Worm (Caenorhabditis elegans): ENCODE results near the gene dbt-1.

The dbt-1 gene

ce11 chrII:7976308-7976707 lies 31.3 kb upstream of the dbt-1 start, which contains the start of gene DH11.5:
TSS of gene DH11.5 (plus strand) at chrII:7976608.
- no peak for TF ChIP-seq snpc-1.2 (GFP tag; IDR thresholded peaks at IDR 0.05)
- TF ChIP-seq lim-7 (GFP tag; IDR thresholded peaks at IDR 0.05) = no peak
- no peak for TF ChIP-seq pha-4 (GFP tag; IDR thresholded peaks at IDR 0.05)
- TF ChIP-seq pha-4 (tag; optimal IDR thresholded peaks at IDR 0.05) = no peak
- no peak for TF ChIP-seq gei-8 (GFP tag; optimal IDR thresholded peaks at IDR 0.05)

- TF ChIP-seq lin-38 (GFP tag; IDR thresholded peaks at IDR 0.05) (no peak), hlh-11 (tag; optimal IDR thresholded peaks at IDR 0.05) (no peak), aha-1 (tag) (peak; percentile 82), daf-16 (GFP tag; optimal IDR thresholded peaks at IDR 0.05) (no peak), daf-16 (tag; optimal IDR thresholded peaks at IDR 0.05) (no peak), F10B5.3 (tag; optimal IDR thresholded peaks at IDR 0.05) (no peak), ces-1 (GFP tag; optimal IDR thresholded peaks at IDR 0.05) (no peak), nhr-42 (GFP tag; IDR thresholded peaks at IDR 0.05) (no peak), nhr-111 (GFP tag; optimal IDR thresholded peaks at IDR 0.05) (no peak), lin-29 (GFP tag; IDR thresholded peaks at IDR 0.05) (no peak), unc-62 (GFP tag; optimal IDR thresholded peaks at IDR 0.05 in 1 of 2) (peak in 1 of 2 experiments; percentile 55), unc-62 (tag; optimal IDR thresholded peaks at IDR 0.05) (no peak), T26A8.4 (GFP tag; IDR thresholded peaks at IDR 0.05) (no peak), duxl-1 (tag; optimal IDR thresholded peaks at IDR 0.05; ENCODE audit: poor library complexity) (no peak), spr-1 (tag; optimal IDR thresholded peaks at IDR 0.05) (no peak), nhr-41 (GFP tag; IDR thresholded peaks at IDR 0.05) (no peak), egl-43 (GFP tag; IDR thresholded peaks at IDR 0.05) (no peak), ceh-20 (GFP tag; IDR thresholded peaks at IDR 0.05) (no peak), madf-5 (GFP tag; IDR thresholded peaks at IDR 0.05) (no peak)
Observed at ce11 chrII:7974189-7974823, 29.3 kb upstream of the dbt-1 start.

ce11 chrII:7968393-7968792 lies 23.4 kb upstream of the dbt-1 start:
- TF ChIP-seq hlh-30 (tag; optimal IDR thresholded peaks at IDR 0.05; ENCODE audit: insufficient read depth) = no peak
- TF ChIP-seq mdl-1 (tag; optimal IDR thresholded peaks at IDR 0.05) = no peak
- TF ChIP-seq unc-62 (GFP tag; optimal IDR thresholded peaks at IDR 0.05 in 1 of 2) = no peak
- TF ChIP-seq unc-62 (tag; optimal IDR thresholded peaks at IDR 0.05) = no peak
- TF ChIP-seq zip-11 (GFP tag; IDR thresholded peaks at IDR 0.05) = no peak
- no peak for TF ChIP-seq nhr-10 (tag; optimal IDR thresholded peaks at IDR 0.05)

- TF ChIP-seq daf-16 (GFP tag; optimal IDR thresholded peaks at IDR 0.05) = peak in 1 of 2 experiments; percentile 52
- TF ChIP-seq daf-16 (tag; optimal IDR thresholded peaks at IDR 0.05) = no peak
- no peak for TF ChIP-seq gei-8 (GFP tag; optimal IDR thresholded peaks at IDR 0.05)
- TF ChIP-seq tra-1 (GFP tag; IDR thresholded peaks at IDR 0.05) = no peak
- TF ChIP-seq nhr-6 (tag; optimal IDR thresholded peaks at IDR 0.05) = no peak
- no peak for TF ChIP-seq mxl-2 (GFP tag; conservative IDR thresholded peaks at IDR 0.05)
- TF ChIP-seq ztf-11 (tag; optimal IDR thresholded peaks at IDR 0.05) = no peak
- peak; percentile 5 for TF ChIP-seq aha-1 (tag)
- no peak for TF ChIP-seq D1046.2 (GFP tag; IDR thresholded peaks at IDR 0.05)
- TF ChIP-seq fos-1 (tag; optimal IDR thresholded peaks at IDR 0.05) = no peak
Observed at ce11 chrII:7962181-7962580, 17.2 kb upstream of the dbt-1 start.

ce11 chrII:7958544-7958943 lies 13.5 kb upstream of the dbt-1 start, which contains the start of gene C04H4.1:
TSS of gene C04H4.1 (plus strand) at chrII:7958844.
- TF ChIP-seq lin-29 (GFP tag; IDR thresholded peaks at IDR 0.05) (no peak), hmg-1.1 (GFP tag; IDR thresholded peaks at IDR 0.05) (no peak), mes-2 (tag; optimal IDR thresholded peaks at IDR 0.05; ENCODE audit: poor library complexity, severe bottlenecking) (no peak), lsy-2 (tag; optimal IDR thresholded peaks at IDR 0.05) (no peak), F44E2.7 (GFP tag; IDR thresholded peaks at IDR 0.05) (no peak), lir-3 (tag; optimal IDR thresholded peaks at IDR 0.05) (no peak), ceh-44 (GFP tag; IDR thresholded peaks at IDR 0.05) (no peak), R02D3.7 (tag; optimal IDR thresholded peaks at IDR 0.05) (no peak)
